Worm (Caenorhabditis elegans) whole organism, L4/young adult: ENCODE data around the gene jkk-1.

ENCODE experiments used
- W03F9.2 ChIP-seq: fragments of 150-350 bp; optimal IDR thresholded peaks from 2 replicates; lab custom pipeline; 2014; ENCODE audit warnings: missing biosample characterization, missing genetic modification characterization
- dao-5 ChIP-seq: sonication (generic microtip); optimal IDR thresholded peaks from 2 replicates; lab custom pipeline; 2016; ENCODE audit warnings: missing genotype, missing genetic modification characterization, moderate library complexity, missing compliant biosample characterization
- him-1 ChIP-seq: sonication (generic microtip); optimal IDR thresholded peaks from 2 replicates; lab custom pipeline; 2016; ENCODE audit warnings: missing genotype, missing genetic modification reagents, missing genetic modification characterization, missing compliant biosample characterization

Gene jkk-1

DNA sequence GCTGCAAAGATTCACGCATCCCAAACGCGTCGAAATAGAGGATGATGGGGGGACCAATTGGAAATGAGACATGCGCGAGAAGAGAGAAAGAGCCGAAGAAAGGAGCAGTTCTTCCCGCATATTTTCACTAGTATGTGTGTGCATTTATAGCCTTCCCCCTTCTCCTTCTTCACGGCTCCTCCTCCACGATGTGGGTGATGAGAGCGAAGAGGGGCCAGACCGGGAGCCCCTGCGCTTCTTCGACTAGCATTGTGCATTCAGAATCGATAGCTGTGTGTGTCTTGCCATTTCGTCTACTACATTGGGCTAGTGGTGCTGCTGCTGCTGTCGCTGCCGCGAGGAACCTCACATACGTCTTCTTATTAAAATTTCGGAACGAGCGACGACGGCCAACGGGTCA, at the start of gene jkk-1:
TSS of gene jkk-1 (plus strand) at position 249 of the 400 bp plus-strand sequence.
- TF ChIP-seq him-1 (tag; lab: Kevin White, UChicago): peak; percentile 40
- no peak for TF ChIP-seq W03F9.2 (tag; lab: Kevin White, UChicago)
- TF ChIP-seq dao-5: no peak

DNA sequence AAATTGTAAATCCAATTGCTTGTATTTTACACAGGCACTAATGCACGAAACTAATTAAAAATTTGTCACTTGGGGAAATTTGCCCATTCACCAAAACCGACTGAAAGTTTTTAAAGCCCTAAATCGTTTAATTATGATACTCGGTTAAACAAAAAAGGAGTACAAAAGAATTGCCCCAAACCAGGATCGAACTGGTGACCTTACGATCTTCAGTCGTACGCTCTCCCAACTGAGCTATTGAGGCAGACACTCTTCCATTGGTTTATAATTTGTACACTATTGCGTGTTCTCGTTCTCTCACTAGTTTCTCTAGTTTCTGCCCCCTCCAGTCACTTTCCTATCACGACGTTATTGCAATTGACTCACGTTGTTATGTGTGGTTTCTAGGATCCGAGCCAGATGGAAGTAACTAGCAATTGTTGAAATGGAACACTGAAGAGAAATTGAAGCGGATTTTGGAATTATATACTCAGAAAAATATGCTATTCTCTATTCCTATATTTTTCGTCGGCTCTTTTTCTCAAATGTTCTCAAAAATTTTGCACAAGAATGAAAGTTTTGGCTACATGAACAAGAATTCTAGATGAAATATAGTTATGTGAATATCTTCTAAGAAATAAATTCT, 48.9 kb upstream of the jkk-1 start:
- TF ChIP-seq W03F9.2 (tag; lab: Kevin White, UChicago) (no peak), dao-5 (peak; percentile 67), him-1 (tag; lab: Kevin White, UChicago) (no peak)

ce11 chrX:5321563-5321962, 46.7 kb upstream of the jkk-1 start:
- TF ChIP-seq dao-5 (no peak), W03F9.2 (tag; lab: Kevin White, UChicago) (no peak), him-1 (tag; lab: Kevin White, UChicago) (no peak)

DNA sequence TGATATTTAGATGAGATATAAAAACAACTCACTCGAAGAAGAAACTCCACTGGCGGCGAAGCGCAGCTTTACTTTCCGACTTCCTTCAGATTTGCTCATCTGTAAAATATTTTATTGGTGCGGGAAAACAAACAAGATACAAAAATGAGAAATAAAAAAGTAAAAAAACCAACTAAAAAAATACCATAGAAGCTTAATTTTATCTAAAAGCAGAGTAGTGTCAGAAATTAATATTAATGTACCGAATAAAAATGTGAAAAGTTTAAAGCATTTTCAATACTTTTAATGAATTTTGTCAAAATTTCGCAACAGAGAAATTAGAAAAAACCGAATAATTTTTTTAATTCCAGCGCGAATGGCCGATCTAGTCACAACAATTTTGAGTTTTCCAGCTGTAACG, 45.0 kb upstream of the jkk-1 start, which contains the start of gene sto-2:
TSS of gene sto-2 (minus strand) at position 101 of the 400 bp plus-strand sequence.
- TF ChIP-seq W03F9.2 (tag; lab: Kevin White, UChicago) (no peak), dao-5 (no peak), him-1 (tag; lab: Kevin White, UChicago) (no peak)

- TF ChIP-seq W03F9.2 (tag; lab: Kevin White, UChicago) (no peak), him-1 (tag; lab: Kevin White, UChicago) (no peak), dao-5 (no peak)
Measured at ce11 chrX:5329236-5329635, 39.0 kb upstream of the jkk-1 start, which contains the start of gene C26B9.5. Gene C26B9.5, plus strand, starts transcription at chrX:5329479.

- TF ChIP-seq dao-5 (no peak), W03F9.2 (tag; lab: Kevin White, UChicago) (no peak), him-1 (tag; lab: Kevin White, UChicago) (no peak)
Measured at ce11 chrX:5330765-5331164, 37.5 kb upstream of the jkk-1 start.

DNA sequence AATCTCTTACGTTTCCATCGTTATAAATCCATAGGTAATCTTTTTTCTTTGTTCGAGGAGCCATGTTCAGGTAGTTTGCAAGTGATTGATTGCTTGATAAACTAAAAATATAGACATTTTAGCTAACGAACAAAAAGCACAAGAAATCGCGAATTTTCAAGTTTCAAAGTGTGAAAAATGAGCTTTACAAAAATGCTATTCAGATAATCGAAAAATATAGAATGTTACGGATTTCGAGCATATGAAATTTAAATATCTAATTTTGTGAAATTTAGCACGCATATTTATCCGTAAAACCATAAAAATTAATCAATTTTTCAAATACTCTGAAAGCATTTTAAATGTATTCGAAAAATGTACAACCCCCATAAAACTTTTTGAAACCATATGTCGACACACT, 32.9 kb upstream of the jkk-1 start, which contains the start of gene C26B9.6:
TSS of gene C26B9.6 (minus strand) at position 101 of the 400 bp plus-strand sequence.
- no peak for TF ChIP-seq dao-5
- TF ChIP-seq W03F9.2 (tag; lab: Kevin White, UChicago): no peak
- no peak for TF ChIP-seq him-1 (tag; lab: Kevin White, UChicago)

DNA sequence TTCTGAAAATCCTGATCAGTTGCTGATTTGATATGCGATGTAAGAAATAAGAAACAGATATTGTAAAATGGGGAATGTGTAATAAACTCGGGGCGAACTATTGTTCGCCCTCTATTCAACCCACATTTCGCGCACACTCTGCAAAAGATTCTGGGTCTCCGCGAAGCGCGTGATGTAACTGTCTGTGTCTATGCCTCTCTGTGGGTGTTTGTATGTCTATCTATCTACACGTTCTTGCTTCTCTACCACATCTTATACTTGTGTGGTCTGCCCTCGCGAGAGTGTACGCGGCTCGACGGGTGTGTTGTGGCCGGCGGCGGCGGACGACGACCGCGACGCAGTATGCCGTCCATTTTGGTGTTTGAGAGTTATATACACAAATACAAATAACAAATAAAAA, 31.8 kb upstream of the jkk-1 start:
- no peak for TF ChIP-seq him-1 (tag; lab: Kevin White, UChicago)
- peak; percentile 49 for TF ChIP-seq W03F9.2 (tag; lab: Kevin White, UChicago)
- TF ChIP-seq dao-5: no peak

ce11 chrX:5337959-5338358, 30.3 kb upstream of the jkk-1 start, which contains the start of gene C26B9.3:
Gene C26B9.3, plus strand, starts transcription at chrX:5338301.
- TF ChIP-seq dao-5 (no peak), W03F9.2 (tag; lab: Kevin White, UChicago) (no peak), him-1 (tag; lab: Kevin White, UChicago) (no peak)

DNA sequence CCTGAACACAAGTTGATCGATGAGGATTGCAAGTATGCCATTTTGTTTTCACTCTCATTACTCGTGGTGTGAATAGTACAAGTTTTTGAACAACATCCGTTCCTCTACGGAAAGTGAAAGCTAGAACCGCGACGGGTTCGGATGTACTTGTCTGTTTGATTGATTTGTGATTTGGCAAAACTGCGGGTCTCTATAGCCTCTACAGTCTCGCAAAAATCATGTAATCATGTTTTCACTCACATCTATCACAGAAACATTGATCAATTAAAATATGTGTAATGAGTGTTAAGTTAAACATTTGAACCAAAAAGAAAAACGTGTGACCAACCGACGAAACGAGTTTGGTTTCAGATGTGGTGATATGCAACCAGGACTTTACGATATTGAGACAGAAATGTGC, 28.9 kb upstream of the jkk-1 start:
- TF ChIP-seq him-1 (tag; lab: Kevin White, UChicago): no peak
- TF ChIP-seq dao-5: no peak
- no peak for TF ChIP-seq W03F9.2 (tag; lab: Kevin White, UChicago)

DNA sequence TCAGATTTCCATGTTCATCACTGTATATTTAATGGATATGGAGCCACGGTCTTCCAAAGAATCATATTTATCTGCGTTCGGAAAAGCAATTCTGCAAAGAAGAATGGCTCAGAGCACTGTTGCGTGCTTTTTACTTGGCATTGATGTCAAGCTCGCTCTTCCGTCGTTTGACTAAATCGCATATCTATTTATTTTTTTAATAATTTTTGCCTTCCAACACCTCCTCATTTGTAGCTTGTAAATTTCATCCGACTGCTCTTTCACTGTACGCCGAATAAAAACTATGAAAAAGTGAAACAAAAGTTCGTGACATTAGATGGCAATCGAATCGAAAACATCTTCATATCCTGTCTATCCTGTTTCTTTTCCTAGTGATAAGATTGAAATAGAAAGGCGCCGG, 28.4 kb upstream of the jkk-1 start, which contains the start of gene C26B9.2:
TSS of gene C26B9.2 (plus strand) at position 301 of the 400 bp plus-strand sequence.
- TF ChIP-seq W03F9.2 (tag; lab: Kevin White, UChicago) (no peak), him-1 (tag; lab: Kevin White, UChicago) (no peak), dao-5 (no peak)

DNA sequence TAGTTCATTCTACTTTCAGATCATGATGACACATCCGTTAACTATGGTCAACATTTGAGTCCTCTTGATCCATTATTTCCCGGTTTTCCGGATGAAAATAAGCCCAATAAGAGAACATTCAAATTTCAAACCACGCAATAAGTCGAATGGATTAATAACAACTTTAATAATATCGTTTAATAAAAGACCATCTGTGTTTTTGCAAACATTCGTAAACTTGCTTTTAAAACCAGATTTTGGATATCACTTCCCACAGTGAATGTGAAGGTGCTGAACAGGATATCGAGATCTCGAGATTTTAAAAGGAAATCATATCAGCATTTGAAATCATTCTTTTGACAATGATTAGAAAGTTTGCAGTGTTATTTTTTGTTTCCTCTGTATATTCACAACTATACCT, 26.3 kb upstream of the jkk-1 start, which contains the start of gene C26B9.7:
TSS of gene C26B9.7 (plus strand) at position 301 of the 400 bp plus-strand sequence.
- no peak for TF ChIP-seq dao-5
- TF ChIP-seq him-1 (tag; lab: Kevin White, UChicago): no peak

DNA sequence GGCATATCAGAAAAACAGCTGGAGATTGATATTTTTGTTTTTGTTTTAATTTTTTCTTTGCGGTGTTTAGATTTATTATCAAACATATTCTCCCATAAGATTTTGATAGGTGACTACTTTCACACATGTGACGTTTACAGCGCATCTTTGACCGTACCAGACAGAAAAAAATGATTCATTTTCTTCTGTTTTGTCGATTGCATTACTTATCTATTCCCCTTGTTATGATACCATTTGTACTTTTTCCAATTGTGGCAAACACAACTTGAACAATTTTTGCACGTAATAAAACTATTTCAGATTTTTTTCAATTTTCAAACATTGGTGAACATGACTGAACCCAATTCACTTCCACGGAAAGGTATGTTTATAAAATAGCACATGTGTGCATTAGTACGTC, 24.0 kb upstream of the jkk-1 start, which contains the start of gene C26B9.1:
TSS of gene C26B9.1 (plus strand) at position 301 of the 400 bp plus-strand sequence.
- TF ChIP-seq him-1 (tag; lab: Kevin White, UChicago): no peak

DNA sequence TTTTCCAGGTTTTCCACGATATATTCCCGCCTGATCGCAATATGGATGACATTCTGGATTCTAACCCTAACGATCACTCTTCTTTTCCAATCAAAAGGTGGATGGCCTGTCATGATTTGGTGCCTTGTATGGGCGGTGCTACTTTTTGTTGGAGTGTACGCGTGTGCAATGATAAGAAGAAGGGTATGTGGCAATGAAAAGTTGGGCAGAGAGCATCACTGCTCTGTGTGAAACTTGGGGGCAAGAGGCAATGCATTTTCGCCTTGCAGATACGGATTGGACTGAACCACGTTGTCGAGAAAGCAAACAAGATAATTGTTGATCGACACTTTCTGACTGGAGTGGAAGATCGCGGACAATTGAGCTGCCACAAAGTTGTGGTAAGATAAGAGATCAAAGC, 22.0 kb upstream of the jkk-1 start:
- no peak for TF ChIP-seq W03F9.2 (tag; lab: Kevin White, UChicago)
- TF ChIP-seq dao-5: no peak
- no peak for TF ChIP-seq him-1 (tag; lab: Kevin White, UChicago)

DNA sequence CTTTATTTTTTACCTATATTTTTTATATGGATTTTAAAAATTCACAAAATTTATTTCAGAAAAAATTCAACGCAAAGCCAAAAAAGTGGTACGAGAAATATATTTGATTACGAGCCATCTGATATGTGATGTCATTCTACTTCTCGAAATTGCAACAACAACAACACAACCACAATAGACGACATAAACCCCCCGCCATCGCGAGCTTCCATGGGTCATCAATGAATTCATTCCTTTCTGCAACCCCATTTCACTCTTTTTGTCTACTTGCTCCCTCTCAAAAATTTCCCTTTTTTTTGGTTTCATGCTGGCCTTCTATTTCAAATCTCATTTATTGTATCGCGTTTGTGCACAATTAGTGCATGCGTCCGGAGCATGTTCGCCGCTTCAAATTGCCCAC, 20.4 kb upstream of the jkk-1 start:
- TF ChIP-seq dao-5 (no peak), W03F9.2 (tag; lab: Kevin White, UChicago) (no peak), him-1 (tag; lab: Kevin White, UChicago) (no peak)
